Fruit fly (Drosophila melanogaster) Kc167 (cell line): Measurements from ENCODE around the gene can.

Experiments
- Myc ChIP-seq: fragments of >200 bp; optimal IDR thresholded peaks from 2 replicates; lab custom pipeline; 2017; ENCODE audit warnings: missing external identifiers
- Sin3A ChIP-seq: fragments of >200 bp; optimal IDR thresholded peaks from 2 replicates; lab custom pipeline; 2018; ENCODE audit warnings: missing external identifiers
- h ChIP-seq: fragments of >200 bp; optimal IDR thresholded peaks from 3 replicates; lab custom pipeline; 2018; ENCODE audit warnings: missing external identifiers
- insv ChIP-seq: fragments of >200 bp; optimal IDR thresholded peaks from 3 replicates; lab custom pipeline; 2018; ENCODE audit warnings: missing external identifiers
- psq ChIP-seq: fragments of >200 bp; optimal IDR thresholded peaks from 2 replicates; lab custom pipeline; 2017; ENCODE audit warnings: missing external identifiers
- ttk ChIP-seq: sonication (Bioruptor generic); optimal IDR thresholded peaks from 2 replicates; lab custom pipeline; 2017; ENCODE audit warnings: missing external identifiers

The can gene

dm6 chr3L:10267011-10267410 lies at the start of gene can:
TSS of gene can (minus strand) at chr3L:10267111.
- TF ChIP-seq Sin3A (no peak), Myc (lab: Kevin White, UChicago) (no peak), psq (no peak), ttk (lab: Kevin White, UChicago) (no peak), h (no peak), insv (lab: Kevin White, UChicago) (no peak)

DNA sequence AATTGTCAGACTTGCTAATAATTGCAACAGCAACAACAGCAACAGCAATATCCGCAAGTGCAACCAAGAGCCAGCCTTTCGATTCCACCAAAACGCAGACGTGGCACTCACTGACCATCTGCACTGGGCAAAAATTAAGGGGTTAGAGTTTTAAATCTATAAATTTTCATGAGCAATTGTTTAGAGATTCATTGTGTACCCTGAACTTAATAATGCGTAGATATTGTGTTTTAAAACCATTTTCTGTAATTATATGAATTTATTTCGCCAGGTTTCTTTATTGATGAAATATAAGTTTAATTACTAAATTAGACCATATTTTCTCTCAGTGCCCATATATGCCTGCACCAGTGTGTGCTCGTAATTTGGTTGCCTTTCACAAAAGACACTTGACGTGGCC lies 48.9 kb upstream of the can start:
- no peak for TF ChIP-seq Myc (lab: Kevin White, UChicago)
- no peak for TF ChIP-seq ttk (lab: Kevin White, UChicago)
- TF ChIP-seq psq = no peak
- no peak for TF ChIP-seq Sin3A
- no peak for TF ChIP-seq insv (lab: Kevin White, UChicago)
- TF ChIP-seq h = no peak

DNA sequence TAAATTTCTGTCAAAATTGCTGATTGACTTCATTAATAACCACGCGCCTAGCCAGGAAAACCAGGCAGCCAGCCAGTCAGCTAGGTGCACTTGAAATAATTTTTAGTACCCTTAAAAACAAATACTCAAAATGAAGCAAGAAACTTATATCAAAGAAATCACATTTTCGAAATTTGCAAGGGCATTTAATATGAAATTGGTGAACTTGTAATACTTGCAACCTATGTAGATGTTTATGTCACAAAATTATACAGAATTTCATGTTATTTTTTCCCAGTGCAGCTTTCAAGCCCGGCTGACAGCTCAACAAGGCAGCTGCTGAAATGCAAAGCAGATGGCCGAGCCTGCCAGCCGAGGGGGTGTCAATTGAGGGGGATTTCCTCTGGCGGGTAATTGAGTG lies 48.0 kb upstream of the can start:
- TF ChIP-seq Myc (lab: Kevin White, UChicago) (no peak), insv (lab: Kevin White, UChicago) (no peak), Sin3A (no peak), h (no peak)

DNA sequence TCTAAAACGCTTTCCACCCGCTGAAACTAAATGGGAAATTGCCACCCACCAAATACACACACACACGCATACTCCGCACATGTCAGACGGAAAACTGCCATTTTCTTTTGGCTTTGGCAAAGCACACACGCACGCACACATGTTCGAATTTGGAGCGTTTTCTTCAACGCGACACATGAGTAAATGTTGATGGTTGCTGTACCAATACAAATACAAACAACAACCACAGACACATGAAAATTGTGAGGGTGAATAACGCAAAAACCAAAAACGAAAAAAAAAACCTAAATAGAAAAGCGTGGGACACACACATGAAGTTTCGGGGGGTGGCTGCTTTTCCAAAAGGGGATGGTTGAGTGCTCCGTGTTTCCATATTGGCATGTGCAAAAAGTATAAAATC lies 42.6 kb upstream of the can start:
- TF ChIP-seq Sin3A = no peak
- no peak for TF ChIP-seq h
- no peak for TF ChIP-seq Myc (lab: Kevin White, UChicago)
- no peak for TF ChIP-seq psq
- TF ChIP-seq insv (lab: Kevin White, UChicago) = no peak
- TF ChIP-seq ttk (lab: Kevin White, UChicago) = no peak

DNA sequence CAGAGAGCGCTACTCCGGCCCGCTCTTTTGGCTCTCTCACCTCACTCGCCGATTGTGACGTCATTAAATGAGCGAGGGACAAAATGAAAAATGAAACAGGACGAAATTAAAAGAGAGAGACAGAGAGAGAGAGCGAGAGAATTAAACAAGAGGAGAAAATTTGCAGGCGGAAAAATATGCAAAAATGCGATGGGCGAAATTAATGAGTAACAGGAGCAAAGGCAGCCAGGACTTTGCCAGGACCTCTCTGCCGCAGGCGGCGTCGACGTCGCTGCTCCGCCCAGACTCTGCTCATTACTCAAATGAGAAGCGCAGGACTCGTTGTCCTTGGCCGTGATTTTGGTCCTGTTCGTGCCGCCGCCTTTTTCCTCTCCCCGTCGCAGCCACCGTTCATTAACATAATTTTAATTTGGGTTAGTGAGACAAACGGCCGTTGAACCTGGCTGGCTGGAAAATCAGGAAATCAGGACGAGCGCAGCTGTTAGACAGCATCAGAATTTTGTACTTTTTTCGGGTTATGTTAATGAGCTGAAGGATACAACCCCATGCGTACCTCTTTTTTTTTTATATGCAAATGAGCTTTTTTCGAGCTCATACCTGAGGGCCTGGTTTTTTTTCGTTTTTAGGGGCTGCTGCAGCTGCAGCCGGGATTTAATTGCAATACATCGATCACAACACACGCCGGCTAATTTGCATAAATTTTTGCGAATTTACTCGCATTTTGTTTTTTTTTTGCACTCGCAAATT lies 41.3 kb upstream of the can start:
- no peak for TF ChIP-seq Myc (lab: Kevin White, UChicago)
- TF ChIP-seq h = no peak
- TF ChIP-seq psq = no peak
- TF ChIP-seq Sin3A = no peak
- TF ChIP-seq ttk (lab: Kevin White, UChicago) = no peak
- TF ChIP-seq insv (lab: Kevin White, UChicago) = no peak

DNA sequence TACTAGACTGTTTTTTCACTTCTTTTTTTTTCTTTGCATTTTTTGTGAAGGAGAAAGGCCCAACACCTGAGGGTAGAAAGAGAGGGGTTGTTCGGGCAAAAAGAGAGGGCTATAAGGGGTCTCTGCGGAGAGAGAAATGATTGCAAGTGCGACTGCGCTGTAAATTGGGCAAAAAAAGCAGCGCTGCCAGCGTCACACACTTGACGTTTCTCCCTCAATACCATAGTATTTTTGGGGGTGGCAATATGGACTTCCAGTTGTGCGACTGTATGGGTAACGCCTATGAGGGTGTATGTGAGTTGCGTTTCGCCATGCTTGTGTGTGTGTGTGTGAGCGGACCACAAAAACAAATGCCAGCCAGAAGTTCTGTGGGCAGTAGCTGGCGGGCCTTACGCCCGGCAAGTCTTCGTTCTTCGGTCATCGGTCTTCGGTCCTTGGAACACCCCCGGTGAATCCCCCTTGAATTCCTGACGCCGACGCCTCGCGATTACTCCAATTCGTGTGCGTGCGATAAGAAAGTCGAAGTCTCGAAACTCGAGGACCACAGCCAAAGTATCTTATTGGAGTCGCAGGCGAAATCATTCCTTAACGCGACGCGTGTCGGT lies 39.5 kb upstream of the can start:
- TF ChIP-seq Myc (lab: Kevin White, UChicago) (no peak), insv (lab: Kevin White, UChicago) (no peak)

- TF ChIP-seq psq = no peak
- no peak for TF ChIP-seq h
- no peak for TF ChIP-seq insv (lab: Kevin White, UChicago)
- no peak for TF ChIP-seq Myc (lab: Kevin White, UChicago)
- no peak for TF ChIP-seq ttk (lab: Kevin White, UChicago)
- TF ChIP-seq Sin3A = no peak
Observed at dm6 chr3L:10301749-10302148, 34.8 kb upstream of the can start.

- TF ChIP-seq psq (no peak), Myc (lab: Kevin White, UChicago) (no peak), ttk (lab: Kevin White, UChicago) (no peak), h (no peak), insv (lab: Kevin White, UChicago) (no peak)
Observed at dm6 chr3L:10299182-10299581, 32.3 kb upstream of the can start.

dm6 chr3L:10296226-10296625 lies 29.3 kb upstream of the can start:
- no peak for TF ChIP-seq h
- TF ChIP-seq ttk (lab: Kevin White, UChicago) = no peak
- no peak for TF ChIP-seq psq
- TF ChIP-seq Myc (lab: Kevin White, UChicago) = no peak
- no peak for TF ChIP-seq insv (lab: Kevin White, UChicago)
- no peak for TF ChIP-seq Sin3A

DNA sequence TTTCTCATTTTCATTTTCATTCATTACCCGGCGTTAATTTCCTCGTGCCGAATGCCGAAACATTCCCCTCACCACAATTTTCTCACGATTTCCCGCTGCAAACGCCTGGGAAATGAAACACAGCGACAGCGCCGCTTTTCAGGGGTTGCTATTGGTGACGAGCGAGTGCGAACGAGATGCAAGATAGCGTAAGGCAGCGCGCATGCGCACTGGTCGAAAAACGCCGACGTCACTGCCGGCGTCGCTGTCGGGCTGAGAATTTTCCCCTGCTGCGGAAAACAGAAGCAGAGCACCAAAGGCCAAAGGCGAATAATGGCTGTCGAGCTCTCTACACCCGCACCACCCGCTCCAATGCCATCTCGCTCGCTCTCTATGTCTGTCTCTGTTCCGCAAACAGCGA lies 22.4 kb upstream of the can start:
- no peak for TF ChIP-seq psq
- TF ChIP-seq Sin3A = no peak
- TF ChIP-seq h = no peak
- no peak for TF ChIP-seq ttk (lab: Kevin White, UChicago)
- no peak for TF ChIP-seq Myc (lab: Kevin White, UChicago)
- TF ChIP-seq insv (lab: Kevin White, UChicago) = no peak

DNA sequence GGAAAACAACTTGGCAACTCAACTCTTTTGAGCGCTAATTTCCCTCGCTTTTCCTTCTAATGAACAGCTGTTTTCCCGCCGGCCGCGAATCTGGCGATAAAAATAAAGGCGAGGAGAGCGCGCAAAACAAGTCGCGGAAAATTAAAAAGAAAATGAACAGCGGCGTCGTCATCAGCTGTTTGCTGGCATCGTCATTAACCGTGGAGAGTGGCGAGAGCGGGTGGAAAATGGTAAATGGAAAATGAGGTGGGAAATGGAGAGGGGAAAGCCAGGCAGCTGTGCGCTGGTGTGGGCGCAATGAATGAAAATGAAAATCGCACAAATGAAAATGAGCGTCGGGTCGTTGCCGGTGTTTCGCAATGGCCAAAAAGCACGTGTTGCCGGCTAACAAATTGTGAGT lies 21.2 kb upstream of the can start:
- TF ChIP-seq Myc (lab: Kevin White, UChicago) (no peak), Sin3A (no peak), ttk (lab: Kevin White, UChicago) (no peak), psq (no peak), insv (lab: Kevin White, UChicago) (no peak), h (no peak)

- TF ChIP-seq h (no peak), Myc (lab: Kevin White, UChicago) (no peak), psq (no peak), insv (lab: Kevin White, UChicago) (no peak), ttk (lab: Kevin White, UChicago) (no peak), Sin3A (no peak)
Observed at dm6 chr3L:10284869-10285268, 18.0 kb upstream of the can start.

DNA sequence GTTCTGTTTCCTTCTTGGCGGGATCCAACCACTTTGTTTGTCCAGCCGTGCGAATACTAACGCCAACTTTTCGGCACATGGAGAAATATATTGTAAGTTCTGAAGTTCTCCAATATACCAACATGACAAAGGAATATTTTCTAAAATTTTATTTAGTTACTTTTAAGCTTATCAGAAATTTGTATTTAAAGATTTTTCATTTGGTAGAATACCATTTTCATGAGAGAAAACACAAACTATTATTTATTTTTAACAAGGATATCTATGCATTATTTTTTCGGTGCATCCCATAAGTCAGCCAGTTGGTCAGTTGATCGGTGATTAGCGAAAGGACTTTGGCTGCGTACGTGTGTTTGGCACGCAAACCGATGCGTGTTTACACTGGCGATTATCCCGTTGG lies 17.0 kb upstream of the can start:
- TF ChIP-seq Sin3A = no peak
- TF ChIP-seq ttk (lab: Kevin White, UChicago) = no peak
- TF ChIP-seq Myc (lab: Kevin White, UChicago) = no peak
- no peak for TF ChIP-seq insv (lab: Kevin White, UChicago)
- no peak for TF ChIP-seq h
- no peak for TF ChIP-seq psq
